Worm (Caenorhabditis elegans): ENCODE measurements around the gene mec-14.

mec-14 gene

DNA sequence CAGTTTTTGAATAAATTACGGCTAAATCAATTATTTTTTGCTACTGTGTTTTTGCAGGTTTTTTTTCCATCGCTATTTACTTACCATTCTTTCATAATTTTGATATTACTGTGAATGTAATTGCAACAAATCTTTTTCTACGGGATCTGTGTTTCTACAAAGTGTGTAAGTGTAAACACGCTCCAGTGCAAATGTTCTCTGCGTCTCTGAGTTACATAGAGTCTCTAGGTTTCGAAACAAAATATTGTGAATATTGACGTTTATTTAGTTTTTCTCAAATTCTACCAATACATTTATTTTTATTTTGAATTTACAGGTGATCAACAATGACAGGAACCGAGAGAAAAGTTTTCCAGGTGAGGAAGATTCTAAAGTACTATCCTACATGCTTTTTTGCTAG lies 8.8 kb downstream of the mec-14 start, which contains the start of gene yju-2 (continued):
- peak; percentile 67 for TF ChIP-seq crh-2 (tag; optimal IDR thresholded peaks at IDR 0.05)
- no peak for TF ChIP-seq nhr-23 (tag; optimal IDR thresholded peaks at IDR 0.05)
- no peak for TF ChIP-seq nhr-11 (tag; optimal IDR thresholded peaks at IDR 0.05)
- TF ChIP-seq skn-1 (tag; optimal IDR thresholded peaks at IDR 0.05), result peak; percentile 15
- TF ChIP-seq C34F6.9 (tag; optimal IDR thresholded peaks at IDR 0.05), result peak; percentile 92
- TF ChIP-seq peb-1 (tag; optimal IDR thresholded peaks at IDR 0.05), result no peak
- peak; percentile 35 for TF ChIP-seq F13H6.1 (tag; optimal IDR thresholded peaks at IDR 0.05)
- no peak for TF ChIP-seq alr-1 (tag; optimal IDR thresholded peaks at IDR 0.05)

DNA sequence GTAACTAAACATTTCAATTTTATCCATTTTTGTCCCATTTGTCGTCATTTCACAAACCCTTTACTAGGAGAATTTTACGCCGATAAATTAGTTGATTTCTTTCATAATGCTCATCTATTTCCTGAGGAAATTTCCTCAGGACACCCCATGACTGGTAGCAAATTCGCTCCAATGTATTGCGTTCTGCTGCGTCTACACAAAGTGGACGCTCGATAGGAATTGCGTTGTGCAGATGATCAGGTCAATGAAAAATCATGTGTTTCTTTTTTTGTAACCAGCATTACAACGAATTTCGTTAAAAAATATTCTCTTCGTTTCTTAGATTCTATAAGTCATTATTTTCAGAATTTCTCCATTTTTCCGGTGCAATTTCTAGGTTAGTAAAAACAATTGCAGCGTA lies 11.0 kb downstream of the mec-14 start, which contains the start of gene epg-4:
Gene epg-4 (plus strand): TSS at position 346 of the 400 bp plus-strand sequence.
- TF ChIP-seq nhr-129 (tag; optimal IDR thresholded peaks at IDR 0.05) (peak; percentile 78), elt-3 (tag; optimal IDR thresholded peaks at IDR 0.05) (no peak), lsy-2 (tag; optimal IDR thresholded peaks at IDR 0.05) (peak in 1 of 2 experiments; percentile 57), nhr-25 (tag; optimal IDR thresholded peaks at IDR 0.05) (no peak), crh-2 (tag; optimal IDR thresholded peaks at IDR 0.05) (peak; percentile 21), unc-55 (GFP tag; optimal IDR thresholded peaks at IDR 0.05) (peak; percentile 57), C34F6.9 (tag; optimal IDR thresholded peaks at IDR 0.05) (peak; percentile 76), fos-1 (tag; optimal IDR thresholded peaks at IDR 0.05) (peak; percentile 48)

DNA sequence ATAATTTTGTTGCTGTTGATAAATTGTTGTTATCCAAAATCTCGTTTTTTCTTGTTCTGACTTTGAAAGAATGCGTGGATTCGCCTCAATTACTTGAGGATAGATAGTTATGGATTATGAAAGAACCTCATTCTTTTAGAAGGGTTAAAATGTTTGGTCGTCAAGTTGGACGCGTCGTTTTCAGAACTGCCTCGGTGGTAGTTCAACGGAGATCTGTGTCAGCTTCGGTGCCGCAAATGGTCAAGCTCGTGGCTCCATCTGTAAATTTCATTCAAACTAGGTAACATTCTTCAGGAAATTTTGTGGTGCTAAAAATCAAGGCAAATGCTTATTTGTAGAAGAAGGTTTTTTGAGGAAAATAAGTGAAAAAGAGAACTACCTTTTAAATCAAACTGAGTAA lies 12.2 kb downstream of the mec-14 start, which contains the start of gene ndab-2:
Gene ndab-2 (plus strand): TSS at position 140 of the 400 bp plus-strand sequence.
- TF ChIP-seq nhr-237 (tag; optimal IDR thresholded peaks at IDR 0.05) (no peak), ztf-4 (tag; optimal IDR thresholded peaks at IDR 0.05) (peak; percentile 12), gmeb-1 (tag; optimal IDR thresholded peaks at IDR 0.05) (no peak)

DNA sequence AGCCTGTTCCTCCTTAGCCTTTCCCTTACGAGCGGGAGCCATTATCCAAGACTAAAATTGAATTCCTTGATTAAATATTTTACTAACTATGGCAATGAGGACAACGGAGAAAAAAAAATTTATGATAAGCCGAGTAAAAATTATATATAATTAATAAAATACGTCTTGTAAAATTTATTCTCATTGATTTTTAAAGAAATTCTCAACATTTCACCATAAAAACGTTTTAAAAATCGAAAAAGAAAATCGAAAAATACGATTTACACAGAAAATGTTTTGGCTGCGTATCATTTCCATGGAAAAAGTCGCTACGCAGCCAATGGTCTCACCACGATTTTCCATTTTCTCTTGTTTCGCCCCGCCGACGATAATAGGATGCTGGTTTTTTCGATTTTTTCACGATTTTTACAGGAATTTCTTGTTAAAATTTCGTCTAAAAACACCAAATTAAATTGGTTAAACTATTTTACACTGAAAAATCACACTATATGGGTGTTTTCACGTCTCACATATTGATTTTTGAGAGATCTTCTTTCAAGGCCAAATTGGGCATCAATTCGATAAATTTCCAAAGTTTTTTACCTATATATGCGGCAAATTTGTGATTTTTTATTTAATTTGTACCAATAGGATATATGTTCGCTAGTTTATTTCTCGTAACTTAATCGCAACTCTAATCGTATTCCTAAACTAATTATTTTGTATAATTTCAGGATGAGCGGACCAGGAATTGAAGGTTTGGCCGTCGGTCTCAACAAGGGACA lies 13.1 kb downstream of the mec-14 start, which contains the start of the genes rps-14 and rpl-36:
Gene rps-14 (minus strand): TSS at position 51 of the 764 bp plus-strand sequence.
Gene rpl-36 (plus strand): TSS at position 714 of the 764 bp plus-strand sequence.
- TF ChIP-seq alr-1 (tag; optimal IDR thresholded peaks at IDR 0.05), result no peak
- no peak for TF ChIP-seq aly-2 (tag; optimal IDR thresholded peaks at IDR 0.05)
- peak; percentile 95 for TF ChIP-seq C34F6.9 (tag; optimal IDR thresholded peaks at IDR 0.05)
- TF ChIP-seq skn-1 (tag; optimal IDR thresholded peaks at IDR 0.05), result no peak
- peak; percentile 88 for TF ChIP-seq blmp-1 (tag; optimal IDR thresholded peaks at IDR 0.05; ENCODE audit: insufficient read depth)
- peak; percentile 83 to 96 for TF ChIP-seq lsy-2 (tag; optimal IDR thresholded peaks at IDR 0.05)
- TF ChIP-seq elt-1 (tag; optimal IDR thresholded peaks at IDR 0.05), result no peak
- peak in 1 of 2 experiments; percentile 19 for TF ChIP-seq mdl-1 (tag; optimal IDR thresholded peaks at IDR 0.05)
- peak; percentile 23 for TF ChIP-seq nhr-77 (tag; optimal IDR thresholded peaks at IDR 0.05)
- TF ChIP-seq ztf-1 (GFP tag; conservative IDR thresholded peaks at IDR 0.05), result no peak
- peak; percentile 74 for TF ChIP-seq ceh-16 (tag; optimal IDR thresholded peaks at IDR 0.05)
- no peak for TF ChIP-seq elt-3 (tag; optimal IDR thresholded peaks at IDR 0.05)
- peak; percentile 93 for TF ChIP-seq unc-55 (GFP tag; optimal IDR thresholded peaks at IDR 0.05)
- peak; percentile 91 for TF ChIP-seq nhr-21 (tag; optimal IDR thresholded peaks at IDR 0.05)
- TF ChIP-seq ama-1 (optimal IDR thresholded peaks at IDR 0.05), result peak; percentile 87
- peak; percentile 91 for TF ChIP-seq lin-13 (GFP tag; optimal IDR thresholded peaks at IDR 0.05)
- no peak for TF ChIP-seq zag-1 (tag; optimal IDR thresholded peaks at IDR 0.05)
- TF ChIP-seq nhr-25 (tag; optimal IDR thresholded peaks at IDR 0.05), result peak; percentile 93
- TF ChIP-seq nhr-10 (tag; optimal IDR thresholded peaks at IDR 0.05), result peak; percentile 47
- no peak for TF ChIP-seq nhr-11 (tag; optimal IDR thresholded peaks at IDR 0.05)
- TF ChIP-seq nhr-23 (tag; optimal IDR thresholded peaks at IDR 0.05), result no peak
- no peak for TF ChIP-seq unc-62 (GFP tag; optimal IDR thresholded peaks at IDR 0.05)
- TF ChIP-seq ZK546.5 (tag; optimal IDR thresholded peaks at IDR 0.05), result peak; percentile 87
- TF ChIP-seq sma-9 (GFP tag; optimal IDR thresholded peaks at IDR 0.05), result peak; percentile 88
- TF ChIP-seq sma-9 (tag; optimal IDR thresholded peaks at IDR 0.05), result no peak
- peak; percentile 88 for TF ChIP-seq nhr-129 (tag; optimal IDR thresholded peaks at IDR 0.05)
- TF ChIP-seq nhr-237 (tag; optimal IDR thresholded peaks at IDR 0.05), result no peak
- TF ChIP-seq ceh-82 (tag; optimal IDR thresholded peaks at IDR 0.05), result peak; percentile 23
- TF ChIP-seq nhr-12 (tag; optimal IDR thresholded peaks at IDR 0.05), result no peak
- peak; percentile 90 for TF ChIP-seq sma-3 (GFP tag; optimal IDR thresholded peaks at IDR 0.05)
- TF ChIP-seq lin-11 (tag; optimal IDR thresholded peaks at IDR 0.05), result peak; percentile 79
- TF ChIP-seq unc-39 (tag; optimal IDR thresholded peaks at IDR 0.05), result no peak
- TF ChIP-seq crh-2 (tag; optimal IDR thresholded peaks at IDR 0.05), result peak; percentile 94
- TF ChIP-seq fos-1 (tag; optimal IDR thresholded peaks at IDR 0.05), result peak; percentile 71
- TF ChIP-seq peb-1 (tag; optimal IDR thresholded peaks at IDR 0.05), result no peak
- peak; percentile 74 for TF ChIP-seq mab-5 (tag; optimal IDR thresholded peaks at IDR 0.05)
- TF ChIP-seq Y55F3AM.14 (GFP tag; optimal IDR thresholded peaks at IDR 0.05), result no peak
- peak; percentile 74 for TF ChIP-seq snpc-4 (tag; optimal IDR thresholded peaks at IDR 0.05)
- peak; percentile 80 for TF ChIP-seq ztf-4 (tag; optimal IDR thresholded peaks at IDR 0.05)
- TF ChIP-seq sem-4 (tag; optimal IDR thresholded peaks at IDR 0.05), result peak; percentile 78
- peak; percentile 83 for TF ChIP-seq F13H6.1 (tag; optimal IDR thresholded peaks at IDR 0.05)
- peak; percentile 44 for TF ChIP-seq R02D3.7 (tag; optimal IDR thresholded peaks at IDR 0.05)
- no peak for TF ChIP-seq ztf-11 (tag; optimal IDR thresholded peaks at IDR 0.05)
